Fruit fly (Drosophila melanogaster): Measurements from ENCODE around the gene CG11380.

dm6 chrX:1175993-1176392, 15.1 kb upstream of the CG11380 start, which contains the start of gene CG11384:
- no peak for TF ChIP-seq shn (GFP tag; optimal IDR thresholded peaks at IDR 0.05)
- TF ChIP-seq CG12659 (GFP tag; optimal IDR thresholded peaks at IDR 0.05): no peak
- no peak for TF ChIP-seq grn (GFP tag; optimal IDR thresholded peaks at IDR 0.05)
- no peak for TF ChIP-seq Hmx (GFP tag; optimal IDR thresholded peaks at IDR 0.05)
- no peak for TF ChIP-seq Abd-B (GFP tag; optimal IDR thresholded peaks at IDR 0.05)
- no peak for TF ChIP-seq Max (GFP tag; optimal IDR thresholded peaks at IDR 0.05)
- TF ChIP-seq scrt (GFP tag; optimal IDR thresholded peaks at IDR 0.05): no peak
- no peak for TF ChIP-seq CG32772 (GFP tag; IDR thresholded peaks at IDR 0.05)
